Fruit fly (Drosophila melanogaster) whole organism, pupa: ENCODE data around the gene CG10353.

Experiments used
- CG12605 ChIP-seq: fragments of 200-800 bp; sonication (Bioruptor generic); IDR thresholded peaks from 2 replicates; pipeline ENCODE4 v1.3.6; 2022; ENCODE audit warnings: missing biosample characterization, missing genetic modification characterization
- CG14655 ChIP-seq: fragments of 200-800 bp; sonication (Bioruptor generic); optimal IDR thresholded peaks from 3 replicates; lab custom pipeline; 2017; ENCODE audit warnings: mild to moderate bottlenecking, missing biosample characterization, missing genetic modification reagents, missing genetic modification characterization
- CG15710 ChIP-seq: fragments of 200-800 bp; sonication (Bioruptor generic); optimal IDR thresholded peaks from 2 replicates; lab custom pipeline; 2018; ENCODE audit warnings: missing biosample characterization, mild to moderate bottlenecking, missing genetic modification characterization, moderate library complexity
- CG17806 ChIP-seq: fragments of 200-800 bp; sonication (Bioruptor generic); optimal IDR thresholded peaks from 2 replicates; lab custom pipeline; 2018; ENCODE audit warnings: missing biosample characterization, mild to moderate bottlenecking, missing genetic modification characterization, moderate library complexity
- CG32121 ChIP-seq: fragments of 200-800 bp; sonication (Bioruptor generic); IDR thresholded peaks from 2 replicates; pipeline ENCODE4 v1.3.6; 2022; ENCODE audit warnings: missing biosample characterization, missing genetic modification characterization
- CG34367 ChIP-seq: fragments of 200-800 bp; sonication (Bioruptor generic); optimal IDR thresholded peaks from 2 replicates; lab custom pipeline; 2018; ENCODE audit warnings: missing biosample characterization, mild to moderate bottlenecking, missing genetic modification characterization
- CG8301 ChIP-seq: fragments of 200-800 bp; sonication (Bioruptor generic); optimal IDR thresholded peaks from 2 replicates; lab custom pipeline; 2018; ENCODE audit warnings: missing biosample characterization, mild to moderate bottlenecking, missing genetic modification characterization
- D1 ChIP-seq: fragments of 200-800 bp; sonication (Bioruptor generic); optimal IDR thresholded peaks from 2 replicates; lab custom pipeline; 2018; ENCODE audit warnings: missing biosample characterization, mild to moderate bottlenecking, missing genetic modification characterization, moderate library complexity
- Pif1A ChIP-seq: fragments of 200-800 bp; sonication (Bioruptor generic); optimal IDR thresholded peaks from 3 replicates; lab custom pipeline; 2016; ENCODE audit warnings: missing biosample characterization, missing genetic modification characterization
- fd96Ca ChIP-seq: fragments of 200-800 bp; sonication (Bioruptor generic); IDR thresholded peaks from 3 replicates; pipeline ENCODE4 v1.3.6; 2022; ENCODE audit warnings: missing biosample characterization, missing genetic modification characterization
- rn ChIP-seq: fragments of 200-800 bp; sonication (Bioruptor generic); IDR thresholded peaks from 2 replicates; pipeline ENCODE4 v1.3.6; 2022; ENCODE audit warnings: missing biosample characterization, missing genetic modification characterization

DNA sequence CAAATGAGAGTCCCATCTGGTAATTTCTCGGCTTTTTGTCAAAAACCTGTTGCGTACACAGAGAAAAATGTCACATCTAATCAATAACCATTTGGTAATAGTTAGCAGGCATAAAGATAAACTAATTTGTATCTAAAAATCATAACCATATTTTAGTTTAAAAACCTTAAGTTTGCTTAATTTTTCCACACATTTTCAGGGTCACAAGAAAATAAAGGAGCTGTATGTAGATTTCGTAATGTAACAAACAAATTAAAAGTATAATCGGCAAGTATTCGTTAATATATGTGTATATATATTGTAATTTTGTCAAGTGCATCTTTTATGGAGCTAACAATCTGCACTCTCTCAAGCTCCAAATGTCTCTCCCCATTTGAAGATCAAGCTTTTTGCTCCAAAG is 34.0 kb upstream of the CG10353 start:
- TF ChIP-seq D1 (peak; percentile 67), Pif1A (GFP tag; lab: Kevin White, UChicago) (peak; percentile 78), CG32121 (GFP tag; lab: Robert Waterston, UW) (peak; percentile 84), CG12605 (peak; percentile 83), CG34367 (tag; lab: Kevin White, UChicago) (peak; percentile 58), fd96Ca (GFP tag; lab: Robert Waterston, UW) (no peak), CG15710 (tag; lab: Kevin White, UChicago) (peak; percentile 54), CG14655 (GFP tag; lab: Kevin White, UChicago) (peak; percentile 94), CG8301 (tag; lab: Kevin White, UChicago) (peak; percentile 92), rn (GFP tag; lab: Robert Waterston, UW) (peak; percentile 72), CG17806 (tag; lab: Kevin White, UChicago) (peak; percentile 66)
